Fruit fly (Drosophila melanogaster) whole organism, embryonic: ENCODE results near the gene CG43245.

Source experiments
- Aef1 ChIP-seq: fragments of 200-800 bp; sonication (Bioruptor generic); IDR thresholded peaks from 3 replicates; pipeline ENCODE4 v1.3.6; 2022; ENCODE audit warnings: missing biosample characterization, missing genetic modification characterization
- BtbVII ChIP-seq: fragments of 200-800 bp; sonication (Bioruptor generic); optimal IDR thresholded peaks from 3 replicates; lab custom pipeline; 2017; ENCODE audit warnings: missing biosample characterization, mild to moderate bottlenecking, missing genetic modification characterization
- Bteb2 ChIP-seq: fragments of 200-800 bp; sonication (Bioruptor generic); optimal IDR thresholded peaks from 2 replicates; lab custom pipeline; 2016; ENCODE audit warnings: missing biosample characterization, missing genetic modification characterization
- CG10209 ChIP-seq: fragments of 200-800 bp; sonication (Bioruptor generic); optimal IDR thresholded peaks from 3 replicates; lab custom pipeline; 2017; ENCODE audit warnings: missing biosample characterization, mild to moderate bottlenecking, missing genetic modification characterization, missing genetic modification reagents
- CG10462 ChIP-seq: fragments of 200-800 bp; sonication (Bioruptor generic); optimal IDR thresholded peaks from 2 replicates; lab custom pipeline; 2016; ENCODE audit warnings: missing biosample characterization, missing genetic modification characterization
- CG10959 ChIP-seq: fragments of 200-800 bp; sonication (Bioruptor generic); IDR thresholded peaks from 2 replicates; pipeline ENCODE4 v1.3.6; 2022; ENCODE audit warnings: missing biosample characterization, missing genetic modification characterization
- CG12155 ChIP-seq: fragments of 200-800 bp; sonication (Bioruptor generic); optimal IDR thresholded peaks from 3 replicates; lab custom pipeline; 2016; ENCODE audit warnings: missing biosample characterization, missing genetic modification characterization
- CG1602 ChIP-seq: fragments of 200-800 bp; sonication (Bioruptor generic); optimal IDR thresholded peaks from 3 replicates; lab custom pipeline; 2016; ENCODE audit warnings: missing biosample characterization, missing genetic modification characterization
- CG17186 ChIP-seq: fragments of 200-800 bp; sonication (Bioruptor generic); optimal IDR thresholded peaks from 3 replicates; lab custom pipeline; 2017; ENCODE audit warnings: missing biosample characterization, missing genetic modification reagents, missing genetic modification characterization
- CG17359 ChIP-seq: fragments of 200-800 bp; sonication (Bioruptor generic); optimal IDR thresholded peaks from 3 replicates; lab custom pipeline; 2018; ENCODE audit warnings: missing biosample characterization, mild to moderate bottlenecking, missing genetic modification characterization, moderate library complexity
- CG1832 ChIP-seq: fragments of 200-800 bp; sonication (Bioruptor generic); optimal IDR thresholded peaks from 2 replicates; lab custom pipeline; 2017; ENCODE audit warnings: missing biosample characterization, mild to moderate bottlenecking, missing genetic modification characterization, inconsistent platforms
- CG18599 ChIP-seq: fragments of 200-800 bp; sonication (Bioruptor generic); optimal IDR thresholded peaks from 3 replicates; lab custom pipeline; 2017; ENCODE audit warnings: missing biosample characterization, missing genetic modification characterization, mild to moderate bottlenecking, moderate library complexity, missing genetic modification reagents
- CG2116 ChIP-seq: fragments of 200-800 bp; sonication (Bioruptor generic); optimal IDR thresholded peaks from 3 replicates; lab custom pipeline; 2018; ENCODE audit warnings: missing biosample characterization, mild to moderate bottlenecking, missing genetic modification characterization
- CG2129 ChIP-seq: fragments of 200-800 bp; sonication (Bioruptor generic); IDR thresholded peaks from 2 replicates; pipeline ENCODE4 v1.3.6; 2022; ENCODE audit warnings: missing biosample characterization, missing genetic modification characterization; ENCODE audit not compliant: partially characterized antibody
- CG2678 ChIP-seq: fragments of 200-800 bp; sonication (Bioruptor generic); optimal IDR thresholded peaks from 3 replicates; lab custom pipeline; 2019; ENCODE audit warnings: missing biosample characterization, mild to moderate bottlenecking, missing genetic modification characterization, moderate library complexity
- CG30403 ChIP-seq: fragments of 200-800 bp; sonication (Bioruptor generic); optimal IDR thresholded peaks from 3 replicates; lab custom pipeline; 2016; ENCODE audit warnings: missing biosample characterization, missing genetic modification characterization
- CG3065 ChIP-seq: fragments of 200-800 bp; sonication (Bioruptor generic); optimal IDR thresholded peaks from 2 replicates; lab custom pipeline; 2016; ENCODE audit warnings: missing biosample characterization, missing genetic modification characterization
- CG31224 ChIP-seq: fragments of 200-800 bp; sonication (Bioruptor generic); IDR thresholded peaks from 2 replicates; pipeline ENCODE4 v1.3.6; 2022; ENCODE audit warnings: missing biosample characterization, missing genetic modification characterization
- CG33557 ChIP-seq: fragments of 200-800 bp; sonication (Bioruptor generic); optimal IDR thresholded peaks from 2 replicates; lab custom pipeline; 2019; ENCODE audit warnings: missing biosample characterization, mild to moderate bottlenecking, missing genetic modification characterization, moderate library complexity
- CG4328 ChIP-seq: fragments of 200-800 bp; sonication (Bioruptor generic); optimal IDR thresholded peaks from 3 replicates; lab custom pipeline; 2017; ENCODE audit warnings: missing biosample characterization, missing genetic modification reagents, missing genetic modification characterization
- CG5245 ChIP-seq: fragments of 200-800 bp; sonication (Bioruptor generic); optimal IDR thresholded peaks from 3 replicates; lab custom pipeline; 2016; ENCODE audit warnings: missing biosample characterization, missing genetic modification characterization
- CG6175 ChIP-seq: fragments of 200-800 bp; sonication (Bioruptor generic); IDR thresholded peaks from 3 replicates; pipeline ENCODE4 v1.3.6; 2022; ENCODE audit warnings: missing biosample characterization, missing genetic modification characterization
- CG6254 ChIP-seq: fragments of 200-800 bp; sonication (Bioruptor generic); optimal IDR thresholded peaks from 3 replicates; lab custom pipeline; 2017; ENCODE audit warnings: mild to moderate bottlenecking, missing biosample characterization, missing genetic modification reagents, missing genetic modification characterization
- CG7839 ChIP-seq: fragments of 200-800 bp; sonication (Bioruptor generic); optimal IDR thresholded peaks from 3 replicates; lab custom pipeline; 2018; ENCODE audit warnings: missing biosample characterization, mild to moderate bottlenecking, missing genetic modification characterization, moderate library complexity
- CTCF ChIP-seq: fragments of 200-800 bp; sonication (Bioruptor generic); optimal IDR thresholded peaks from 2 replicates; lab custom pipeline; 2017; ENCODE audit warnings: missing biosample characterization, mild to moderate bottlenecking, missing genetic modification characterization, moderate library complexity
- Dbx ChIP-seq: fragments of 200-800 bp; sonication (Bioruptor generic); IDR thresholded peaks from 3 replicates; pipeline ENCODE4 v1.3.6; 2022; ENCODE audit warnings: missing biosample characterization, missing genetic modification characterization
- Dp ChIP-seq: fragments of 200-800 bp; sonication (Bioruptor generic); optimal IDR thresholded peaks from 2 replicates; lab custom pipeline; 2018; ENCODE audit warnings: missing biosample characterization, mild to moderate bottlenecking, missing genetic modification characterization, moderate library complexity
- GATAe ChIP-seq: fragments of 200-800 bp; sonication (Bioruptor generic); conservative IDR thresholded peaks from 2 replicates; pipeline ENCODE4 v1.3.6; 2022; ENCODE audit warnings: missing biosample characterization, missing genetic modification characterization
- HmgZ ChIP-seq: fragments of 200-800 bp; sonication (Bioruptor generic); optimal IDR thresholded peaks from 2 replicates; lab custom pipeline; 2018; ENCODE audit warnings: missing biosample characterization, mild to moderate bottlenecking, missing genetic modification characterization
- Hmr ChIP-seq: fragments of 200-800 bp; sonication (Bioruptor generic); optimal IDR thresholded peaks from 3 replicates; lab custom pipeline; 2017; ENCODE audit warnings: mild to moderate bottlenecking, missing biosample characterization, missing genetic modification reagents, missing genetic modification characterization
- Hmx ChIP-seq: fragments of 200-800 bp; sonication (Bioruptor generic); optimal IDR thresholded peaks from 2 replicates; lab custom pipeline; 2016; ENCODE audit warnings: missing biosample characterization, missing genetic modification characterization
- Lpt ChIP-seq: fragments of >200 bp; optimal IDR thresholded peaks from 2 replicates; lab custom pipeline; 2018; ENCODE audit warnings: missing biosample characterization, missing genetic modification characterization
- Opbp ChIP-seq: fragments of 200-800 bp; sonication (Bioruptor generic); IDR thresholded peaks from 3 replicates; pipeline ENCODE4 v1.3.6; 2022; ENCODE audit warnings: missing biosample characterization, missing genetic modification characterization; ENCODE audit not compliant: partially characterized antibody
- Xbp1 ChIP-seq: fragments of 200-800 bp; sonication (Bioruptor generic); optimal IDR thresholded peaks from 3 replicates; lab custom pipeline; 2016; ENCODE audit warnings: missing biosample characterization, mild to moderate bottlenecking, missing genetic modification characterization
- crp ChIP-seq, 2 experiments: fragments of 200-800 bp; sonication (Bioruptor generic); optimal IDR thresholded peaks; 2 replicates in 1 of 2; 3 replicates in 1 of 2; lab custom pipeline; 2017; ENCODE audit warnings: missing biosample characterization in 2 of 2, missing genetic modification characterization in 2 of 2, mild to moderate bottlenecking in 1 of 2, moderate library complexity in 1 of 2
- en ChIP-seq: fragments of 200-800 bp; sonication (Bioruptor generic); optimal IDR thresholded peaks from 2 replicates; lab custom pipeline; 2016; ENCODE audit warnings: missing biosample characterization, missing genetic modification characterization
- esg ChIP-seq: fragments of 200-800 bp; sonication (Bioruptor generic); conservative IDR thresholded peaks from 2 replicates; pipeline ENCODE4 v1.3.6; 2022; ENCODE audit warnings: missing biosample characterization, missing genetic modification characterization
- fru ChIP-seq: fragments of >200 bp; optimal IDR thresholded peaks from 2 replicates; lab custom pipeline; 2017
- gem ChIP-seq: fragments of 200-800 bp; sonication (Bioruptor generic); optimal IDR thresholded peaks from 2 replicates; lab custom pipeline; 2019; ENCODE audit warnings: missing biosample characterization, mild to moderate bottlenecking, missing genetic modification characterization, moderate library complexity
- gro ChIP-seq: fragments of 200-800 bp; sonication (Bioruptor generic); optimal IDR thresholded peaks from 2 replicates; lab custom pipeline; 2016; ENCODE audit warnings: missing biosample characterization, missing genetic modification characterization
- gsb-n ChIP-seq: fragments of 200-800 bp; sonication (Bioruptor generic); optimal IDR thresholded peaks from 3 replicates; lab custom pipeline; 2018; ENCODE audit warnings: missing biosample characterization, mild to moderate bottlenecking, missing genetic modification characterization
- hb ChIP-seq: fragments of 200-800 bp; sonication (Bioruptor generic); IDR thresholded peaks from 3 replicates; pipeline ENCODE4 v1.3.6; 2022; ENCODE audit warnings: missing biosample characterization, missing genetic modification characterization; ENCODE audit not compliant: partially characterized antibody
- knrl ChIP-seq: fragments of 200-800 bp; sonication (Bioruptor generic); IDR thresholded peaks from 3 replicates; pipeline ENCODE4 v1.3.6; 2022; ENCODE audit warnings: missing biosample characterization, missing genetic modification characterization; ENCODE audit not compliant: partially characterized antibody
- pan ChIP-seq, 4 experiments: fragments of >200 bp in 3 of 4; fragments of 200-800 bp in 1 of 4; sonication (Bioruptor generic) in 1 of 4; optimal IDR thresholded peaks in 3 of 4; IDR thresholded peaks in 1 of 4; 2 replicates each; pipeline versions ENCODE4 v1.3.6 to Lab custom; 2017 to 2022; ENCODE audit warnings: missing biosample characterization in 2 of 4, missing genetic modification characterization in 2 of 4, mixed read lengths in 1 of 4
- pfk ChIP-seq: fragments of 200-800 bp; sonication (Bioruptor generic); optimal IDR thresholded peaks from 2 replicates; lab custom pipeline; 2018; ENCODE audit warnings: missing biosample characterization, mild to moderate bottlenecking, missing genetic modification characterization, moderate library complexity
- ranshi ChIP-seq: fragments of 200-800 bp; sonication (Bioruptor generic); IDR thresholded peaks from 2 replicates; pipeline ENCODE4 v1.3.6; 2022; ENCODE audit warnings: missing biosample characterization, missing genetic modification characterization
- rib ChIP-seq: fragments of 200-800 bp; sonication (Bioruptor generic); IDR thresholded peaks from 2 replicates; pipeline ENCODE4 v1.3.6; 2022; ENCODE audit warnings: missing biosample characterization, missing genetic modification characterization
- run ChIP-seq: fragments of 200-800 bp; sonication (Bioruptor generic); optimal IDR thresholded peaks from 3 replicates; lab custom pipeline; 2018; ENCODE audit warnings: missing biosample characterization, mild to moderate bottlenecking, missing genetic modification characterization
- salm ChIP-seq: fragments of 200-800 bp; sonication (Bioruptor generic); optimal IDR thresholded peaks from 2 replicates; lab custom pipeline; 2018; ENCODE audit warnings: missing biosample characterization, mild to moderate bottlenecking, missing genetic modification characterization
- sens ChIP-seq: fragments of 200-800 bp; sonication (Bioruptor generic); peaks from one replicate; lab custom pipeline; 2016; ENCODE audit warnings: missing biosample characterization, missing genetic modification characterization
- sens-2 ChIP-seq: fragments of 200-800 bp; sonication (Bioruptor generic); IDR thresholded peaks from 2 replicates; pipeline ENCODE4 v1.3.6; 2022; ENCODE audit warnings: missing biosample characterization, missing genetic modification characterization
- sim ChIP-seq: fragments of 200-800 bp; sonication (Bioruptor generic); IDR thresholded peaks from 2 replicates; pipeline ENCODE4 v1.3.6; 2022; ENCODE audit warnings: missing biosample characterization, missing genetic modification characterization

The CG43245 gene

dm6 chr3L:10776367-10777026 is 4.8 kb downstream of the CG43245 start (continued):
- peak; percentile 91 for TF ChIP-seq Xbp1 (GFP tag; lab: Kevin White, UChicago)
- peak; percentile 92 for TF ChIP-seq Aef1 (GFP tag; lab: Robert Waterston, UW)
- TF ChIP-seq Dbx = peak; percentile 47; the same call in 1 of the 3 replicates
- TF ChIP-seq Dp (GFP tag; lab: Kevin White, UChicago) = no peak
- peak; percentile 99 for TF ChIP-seq sens (GFP tag; lab: Kevin White, UChicago)
- peak; percentile 93 for TF ChIP-seq CG5245
- TF ChIP-seq Lpt (GFP tag; lab: Kevin White, UChicago) = no peak
- TF ChIP-seq CG6254 = peak; percentile 84
- peak; percentile 84 for TF ChIP-seq run
- TF ChIP-seq gem = peak; percentile 94
- peak; percentile 6 for TF ChIP-seq CG2116
- TF ChIP-seq CG30403 (GFP tag; lab: Kevin White, UChicago) = peak; percentile 88
- TF ChIP-seq CG10209 (GFP tag; lab: Kevin White, UChicago) = peak; percentile 84
- peak; percentile 86 for TF ChIP-seq salm (tag; lab: Kevin White, UChicago)
- peak; percentile 71 for TF ChIP-seq Hmr (GFP tag; lab: Kevin White, UChicago)
- TF ChIP-seq GATAe = peak; percentile 56
- TF ChIP-seq CG18599 (GFP tag; lab: Kevin White, UChicago) = peak; percentile 83
- TF ChIP-seq HmgZ (tag; lab: Kevin White, UChicago) = peak; percentile 61
- TF ChIP-seq ranshi = peak; percentile 97
- TF ChIP-seq hb = no peak
- TF ChIP-seq CG33557 (GFP tag; lab: Kevin White, UChicago) = no peak
- TF ChIP-seq rib (GFP tag; lab: Robert Waterston, UW) = 0 out of 2 replicates have a peak, but pooled peaks have one; percentile 41
- peak; percentile 78 for TF ChIP-seq CG10462 (GFP tag; lab: Kevin White, UChicago)
- TF ChIP-seq Opbp = no peak
- TF ChIP-seq CG4328 (GFP tag; lab: Kevin White, UChicago) = no peak
- no peak for TF ChIP-seq pan (optimal IDR thresholded peaks at IDR 0.05; lab: Kevin White, UChicago)
- peak in 1 of 2 experiments; percentile 94 for TF ChIP-seq pan (GFP tag; optimal IDR thresholded peaks at IDR 0.05 in 1 of 2, IDR thresholded peaks at IDR 0.05 in 1 of 2)
- no peak for TF ChIP-seq pfk
- peak; percentile 65 for TF ChIP-seq CG3065 (GFP tag; lab: Kevin White, UChicago)
- TF ChIP-seq Hmx (GFP tag; lab: Kevin White, UChicago) = peak; percentile 20
- TF ChIP-seq CTCF (GFP tag; lab: Kevin White, UChicago) = peak; percentile 48
- peak; percentile 90 for TF ChIP-seq CG7839
- TF ChIP-seq esg = peak; percentile 92
- peak; percentile 18 for TF ChIP-seq Bteb2 (GFP tag; lab: Kevin White, UChicago)
- peak; percentile 56 for TF ChIP-seq CG12155 (GFP tag; lab: Kevin White, UChicago)
- TF ChIP-seq sim (GFP tag; lab: Robert Waterston, UW) = peak; percentile 80
- TF ChIP-seq crp (GFP tag; optimal IDR thresholded peaks at IDR 0.05; lab: Kevin White, UChicago) = peak in 1 of 2 experiments; percentile 50
- TF ChIP-seq gro (GFP tag; lab: Kevin White, UChicago) = no peak

- TF ChIP-seq knrl (GFP tag; lab: Robert Waterston, UW) = no peak
- TF ChIP-seq CG1832 (GFP tag; lab: Kevin White, UChicago) = no peak
- TF ChIP-seq CG17186 (GFP tag; lab: Kevin White, UChicago) = no peak
- peak; percentile 40 for TF ChIP-seq gsb-n
- TF ChIP-seq CG17359 (tag; lab: Kevin White, UChicago) = no peak
- no peak for TF ChIP-seq CG2129 (GFP tag; lab: Robert Waterston, UW)
- no peak for TF ChIP-seq CG10959 (GFP tag; lab: Robert Waterston, UW)
- TF ChIP-seq en (GFP tag; lab: Kevin White, UChicago) = no peak
- peak; percentile 11 for TF ChIP-seq CG7839
- no peak for TF ChIP-seq fru (lab: Kevin White, UChicago)
- no peak for TF ChIP-seq BtbVII (GFP tag; lab: Kevin White, UChicago)
- no peak for TF ChIP-seq CG31224 (GFP tag; lab: Robert Waterston, UW)
- peak; percentile 42 for TF ChIP-seq gem
- no peak for TF ChIP-seq CG1602 (GFP tag; lab: Kevin White, UChicago)
- no peak for TF ChIP-seq CG2678 (tag; lab: Kevin White, UChicago)
- no peak for TF ChIP-seq sens-2 (GFP tag; lab: Robert Waterston, UW)
- no peak for TF ChIP-seq CG6175 (GFP tag; lab: Robert Waterston, UW)
These were observed 5.8 kb downstream of the CG43245 start for dm6 chr3L:10777493-10777897.
